Fruit fly (Drosophila melanogaster) whole organism, embryonic: ENCODE measurements around the gene WASp.

Experiments used
- CG11093 ChIP-seq: fragments of 200-800 bp; sonication (Bioruptor generic); IDR thresholded peaks from 3 replicates; pipeline ENCODE4 v1.3.6; 2022; ENCODE audit warnings: missing biosample characterization, missing genetic modification characterization
- CG11398 ChIP-seq: fragments of 200-800 bp; sonication (Bioruptor generic); optimal IDR thresholded peaks from 2 replicates; lab custom pipeline; 2016; ENCODE audit warnings: missing biosample characterization, missing genetic modification characterization
- CG11504 ChIP-seq: fragments of 200-800 bp; sonication (Bioruptor generic); optimal IDR thresholded peaks from 3 replicates; lab custom pipeline; 2019; ENCODE audit warnings: missing biosample characterization, mild to moderate bottlenecking, missing genetic modification characterization, moderate library complexity
- CG11696 ChIP-seq: fragments of 200-800 bp; sonication (Bioruptor generic); IDR thresholded peaks from 2 replicates; pipeline ENCODE4 v1.3.6; 2022; ENCODE audit warnings: missing biosample characterization, missing genetic modification characterization
- CG12104 ChIP-seq: fragments of 200-800 bp; sonication (Bioruptor generic); optimal IDR thresholded peaks from 3 replicates; lab custom pipeline; 2016; ENCODE audit warnings: missing biosample characterization, missing genetic modification characterization
- CG13123 ChIP-seq: fragments of 200-800 bp; sonication (Bioruptor generic); optimal IDR thresholded peaks from 2 replicates; lab custom pipeline; 2016; ENCODE audit warnings: missing biosample characterization, missing genetic modification characterization
- CG14710 ChIP-seq: fragments of 200-800 bp; sonication (Bioruptor generic); optimal IDR thresholded peaks from 3 replicates; lab custom pipeline; 2019; ENCODE audit warnings: missing biosample characterization, mild to moderate bottlenecking, missing genetic modification characterization, moderate library complexity
- CG15073 ChIP-seq: fragments of 200-800 bp; sonication (Bioruptor generic); optimal IDR thresholded peaks from 2 replicates; lab custom pipeline; 2016; ENCODE audit warnings: missing biosample characterization, missing genetic modification characterization
- CG15696 ChIP-seq: fragments of 200-800 bp; sonication (Bioruptor generic); optimal IDR thresholded peaks from 2 replicates; lab custom pipeline; 2019; ENCODE audit warnings: missing biosample characterization, mild to moderate bottlenecking, missing genetic modification characterization, moderate library complexity
- CG1647 ChIP-seq: fragments of 200-800 bp; sonication (Bioruptor generic); optimal IDR thresholded peaks from 3 replicates; lab custom pipeline; 2016; ENCODE audit warnings: missing biosample characterization, missing genetic modification characterization
- CG16863 ChIP-seq: fragments of 200-800 bp; sonication (Bioruptor generic); optimal IDR thresholded peaks from 3 replicates; lab custom pipeline; 2016; ENCODE audit warnings: missing biosample characterization, missing genetic modification characterization
- CG17385 ChIP-seq: fragments of 200-800 bp; sonication (Bioruptor generic); optimal IDR thresholded peaks from 3 replicates; lab custom pipeline; 2018; ENCODE audit warnings: missing biosample characterization, mild to moderate bottlenecking, missing genetic modification characterization
- CG1792 ChIP-seq: fragments of 200-800 bp; sonication (Bioruptor generic); optimal IDR thresholded peaks from 2 replicates; lab custom pipeline; 2016; ENCODE audit warnings: missing biosample characterization, missing genetic modification characterization
- CG2678 ChIP-seq: fragments of 200-800 bp; sonication (Bioruptor generic); optimal IDR thresholded peaks from 3 replicates; lab custom pipeline; 2019; ENCODE audit warnings: missing biosample characterization, mild to moderate bottlenecking, missing genetic modification characterization, moderate library complexity
- CG2875 ChIP-seq: fragments of 200-800 bp; sonication (Bioruptor generic); optimal IDR thresholded peaks from 2 replicates; lab custom pipeline; 2017; ENCODE audit warnings: missing biosample characterization, mild to moderate bottlenecking, missing genetic modification characterization, missing genetic modification reagents
- CG3407 ChIP-seq: fragments of 200-800 bp; sonication (Bioruptor generic); optimal IDR thresholded peaks from 2 replicates; lab custom pipeline; 2018; ENCODE audit warnings: missing biosample characterization, mild to moderate bottlenecking, missing genetic modification characterization
- CG4730 ChIP-seq: fragments of 200-800 bp; sonication (Bioruptor generic); IDR thresholded peaks from 2 replicates; pipeline ENCODE4 v1.3.6; 2022; ENCODE audit warnings: missing biosample characterization, missing genetic modification characterization
- CG6689 ChIP-seq: fragments of 200-800 bp; sonication (Bioruptor generic); IDR thresholded peaks from 2 replicates; pipeline ENCODE4 v1.3.6; 2022; ENCODE audit warnings: missing biosample characterization, missing genetic modification characterization
- CG8089 ChIP-seq: fragments of 200-800 bp; sonication (Bioruptor generic); optimal IDR thresholded peaks from 3 replicates; lab custom pipeline; 2016; ENCODE audit warnings: missing biosample characterization, missing genetic modification characterization
- CG9727 ChIP-seq: fragments of 200-800 bp; sonication (Bioruptor generic); optimal IDR thresholded peaks from 3 replicates; lab custom pipeline; 2017; ENCODE audit warnings: missing biosample characterization, mild to moderate bottlenecking, missing genetic modification characterization
- CG9797 ChIP-seq: fragments of 200-800 bp; sonication (Bioruptor generic); optimal IDR thresholded peaks from 3 replicates; lab custom pipeline; 2018; ENCODE audit warnings: missing biosample characterization, mild to moderate bottlenecking, missing genetic modification characterization
- Dfd ChIP-seq, 2 experiments: fragments of >200 bp; optimal IDR thresholded peaks; 2 replicates each; lab custom pipeline; 2017; ENCODE audit warnings: missing biosample characterization in 2 of 2, missing genetic modification characterization in 2 of 2
- E2f1 ChIP-seq: fragments of 200-800 bp; sonication (Bioruptor generic); IDR thresholded peaks from 2 replicates; pipeline ENCODE4 v1.3.6; 2022; ENCODE audit warnings: missing biosample characterization, missing genetic modification characterization
- Elba2 ChIP-seq: fragments of 200-800 bp; sonication (Bioruptor generic); optimal IDR thresholded peaks from 3 replicates; lab custom pipeline; 2016; ENCODE audit warnings: missing biosample characterization, missing genetic modification characterization
- HHEX ChIP-seq: fragments of 200-800 bp; sonication (Bioruptor generic); optimal IDR thresholded peaks from 3 replicates; lab custom pipeline; 2017; ENCODE audit warnings: missing biosample characterization, mild to moderate bottlenecking, missing genetic modification characterization, missing genetic modification reagents
- HLH3B ChIP-seq: fragments of 200-800 bp; sonication (Bioruptor generic); IDR thresholded peaks from 2 replicates; pipeline ENCODE4 v1.3.6; 2022; ENCODE audit warnings: missing biosample characterization, missing genetic modification characterization
- Lhr ChIP-seq: fragments of 200-800 bp; sonication (Bioruptor generic); optimal IDR thresholded peaks from 3 replicates; lab custom pipeline; 2017; ENCODE audit warnings: mild to moderate bottlenecking, missing biosample characterization, missing genetic modification reagents, missing genetic modification characterization
- MBD-R2 ChIP-seq: fragments of 200-800 bp; sonication (Bioruptor generic); IDR thresholded peaks from 2 replicates; pipeline ENCODE4 v1.3.6; 2022; ENCODE audit warnings: missing biosample characterization, missing genetic modification characterization
- Med ChIP-seq: fragments of 200-800 bp; sonication (Bioruptor generic); peaks from one replicate; lab custom pipeline; 2016; ENCODE audit warnings: missing biosample characterization, missing genetic modification characterization, mild to moderate bottlenecking, inconsistent platforms, moderate library complexity
- Nf-YB ChIP-seq: fragments of 200-800 bp; sonication (Bioruptor generic); optimal IDR thresholded peaks from 3 replicates; lab custom pipeline; 2019; ENCODE audit warnings: missing biosample characterization, mild to moderate bottlenecking, missing genetic modification characterization, moderate library complexity
- PHDP ChIP-seq: fragments of 200-800 bp; sonication (Bioruptor generic); optimal IDR thresholded peaks from 3 replicates; lab custom pipeline; 2018; ENCODE audit warnings: missing biosample characterization, mild to moderate bottlenecking, missing genetic modification characterization, moderate library complexity
- cato ChIP-seq: fragments of 200-800 bp; sonication (Bioruptor generic); optimal IDR thresholded peaks from 2 replicates; lab custom pipeline; 2016; ENCODE audit warnings: missing biosample characterization, missing genetic modification characterization, borderline replicate concordance
- da ChIP-seq: fragments of 200-800 bp; sonication (Bioruptor generic); optimal IDR thresholded peaks from 2 replicates; lab custom pipeline; 2016; ENCODE audit warnings: missing biosample characterization, missing genetic modification characterization
- ems ChIP-seq: fragments of 200-800 bp; sonication (Bioruptor generic); optimal IDR thresholded peaks from 3 replicates; lab custom pipeline; 2016; ENCODE audit warnings: missing biosample characterization, missing genetic modification characterization
- en ChIP-seq: fragments of 200-800 bp; sonication (Bioruptor generic); optimal IDR thresholded peaks from 2 replicates; lab custom pipeline; 2016; ENCODE audit warnings: missing biosample characterization, missing genetic modification characterization
- eyg ChIP-seq: fragments of 200-800 bp; sonication (Bioruptor generic); optimal IDR thresholded peaks from 3 replicates; lab custom pipeline; 2016; ENCODE audit warnings: missing biosample characterization, missing genetic modification characterization
- gcm ChIP-seq: fragments of 200-800 bp; sonication (Bioruptor generic); optimal IDR thresholded peaks from 2 replicates; lab custom pipeline; 2019; ENCODE audit warnings: missing biosample characterization, mild to moderate bottlenecking, missing genetic modification characterization, moderate library complexity
- gcm2 ChIP-seq: fragments of 200-800 bp; sonication (Bioruptor generic); optimal IDR thresholded peaks from 2 replicates; lab custom pipeline; 2016; ENCODE audit warnings: missing biosample characterization, missing genetic modification characterization
- jing ChIP-seq: fragments of 200-800 bp; sonication (Bioruptor generic); optimal IDR thresholded peaks from 2 replicates; lab custom pipeline; 2018; ENCODE audit warnings: missing biosample characterization, mild to moderate bottlenecking, missing genetic modification characterization
- lab ChIP-seq: fragments of 200-800 bp; sonication (Bioruptor generic); optimal IDR thresholded peaks from 3 replicates; lab custom pipeline; 2017; ENCODE audit warnings: missing biosample characterization, missing genetic modification characterization, mild to moderate bottlenecking, moderate library complexity, missing genetic modification reagents
- luna ChIP-seq: fragments of 200-800 bp; sonication (Bioruptor generic); optimal IDR thresholded peaks from 2 replicates; lab custom pipeline; 2016; ENCODE audit warnings: missing biosample characterization, missing genetic modification characterization
- oc ChIP-seq: fragments of 200-800 bp; sonication (Bioruptor generic); optimal IDR thresholded peaks from 2 replicates; lab custom pipeline; 2018; ENCODE audit warnings: missing biosample characterization, mild to moderate bottlenecking, missing genetic modification characterization, moderate library complexity
- odd ChIP-seq: fragments of 200-800 bp; sonication (Bioruptor generic); optimal IDR thresholded peaks from 2 replicates; lab custom pipeline; 2017; ENCODE audit warnings: missing biosample characterization, mild to moderate bottlenecking, missing genetic modification characterization
- p53 ChIP-seq: fragments of 200-800 bp; sonication (Bioruptor generic); optimal IDR thresholded peaks from 2 replicates; lab custom pipeline; 2016; ENCODE audit warnings: missing biosample characterization, missing genetic modification characterization
- so ChIP-seq: fragments of 200-800 bp; sonication (Bioruptor generic); IDR thresholded peaks from 3 replicates; pipeline ENCODE4 v1.3.6; 2022; ENCODE audit warnings: missing biosample characterization, missing genetic modification characterization
- sug ChIP-seq: fragments of 200-800 bp; optimal IDR thresholded peaks from 2 replicates; lab custom pipeline; 2019; ENCODE audit warnings: missing biosample characterization, mild to moderate bottlenecking, missing genetic modification characterization, moderate library complexity
- tgo ChIP-seq: fragments of 200-800 bp; sonication (Bioruptor generic); IDR thresholded peaks from 3 replicates; pipeline ENCODE4 v1.3.6; 2022; ENCODE audit warnings: missing biosample characterization, missing genetic modification characterization
- tll ChIP-seq, 2 experiments: fragments of 200-800 bp in 1 of 2; fragments of >200 bp in 1 of 2; sonication (Bioruptor generic) in 1 of 2; optimal IDR thresholded peaks; 2 replicates each; lab custom pipeline; 2017 to 2019; ENCODE audit warnings: missing biosample characterization in 2 of 2, missing genetic modification characterization in 2 of 2, mild to moderate bottlenecking in 1 of 2, moderate library complexity in 1 of 2
- trem ChIP-seq: fragments of 200-800 bp; optimal IDR thresholded peaks from 3 replicates; lab custom pipeline; 2019; ENCODE audit warnings: missing biosample characterization, mild to moderate bottlenecking, missing genetic modification characterization, moderate library complexity
- zf30C ChIP-seq: fragments of 200-800 bp; sonication (Bioruptor generic); optimal IDR thresholded peaks from 3 replicates; lab custom pipeline; 2018; ENCODE audit warnings: missing biosample characterization, mild to moderate bottlenecking, missing genetic modification characterization

The WASp gene

dm6 chr3R:28831626-28832267 lies at the start of gene WASp:
Gene WASp, minus strand, starts transcription at chr3R:28832024.
- TF ChIP-seq CG14710 (tag; lab: Kevin White, UChicago) = peak; percentile 77
- no peak for TF ChIP-seq CG11093 (GFP tag; lab: Robert Waterston, UW)
- TF ChIP-seq CG3407 (GFP tag; lab: Kevin White, UChicago) = peak; percentile 58
- TF ChIP-seq Med = peak; percentile 97
- TF ChIP-seq CG11504 = no peak
- peak; percentile 21 for TF ChIP-seq CG13123 (GFP tag; lab: Kevin White, UChicago)
- TF ChIP-seq PHDP (tag; lab: Kevin White, UChicago) = no peak
- peak; percentile 56 for TF ChIP-seq cato (GFP tag; lab: Kevin White, UChicago)
- no peak for TF ChIP-seq CG12104 (GFP tag; lab: Kevin White, UChicago)
- peak; percentile 72 for TF ChIP-seq ems (GFP tag; lab: Kevin White, UChicago)
- TF ChIP-seq CG1792 (GFP tag; lab: Kevin White, UChicago) = no peak
- TF ChIP-seq CG15073 (GFP tag; lab: Kevin White, UChicago) = no peak
- peak; percentile 70 for TF ChIP-seq trem (tag; lab: Kevin White, UChicago)
- TF ChIP-seq tgo = peak; percentile 62
- peak; percentile 89 for TF ChIP-seq Lhr (GFP tag; lab: Kevin White, UChicago)
- TF ChIP-seq so = peak; percentile 68; the same call in 1 of the 3 replicates
- TF ChIP-seq odd (GFP tag; lab: Kevin White, UChicago) = no peak
- peak; percentile 89 for TF ChIP-seq sug (tag; lab: Kevin White, UChicago)
- peak; percentile 77 for TF ChIP-seq MBD-R2
- no peak for TF ChIP-seq jing
- TF ChIP-seq CG2678 (tag; lab: Kevin White, UChicago) = no peak
- TF ChIP-seq Nf-YB (GFP tag; lab: Kevin White, UChicago) = peak; percentile 40
- TF ChIP-seq CG1647 (GFP tag; lab: Kevin White, UChicago) = peak; percentile 70
- no peak for TF ChIP-seq zf30C
- peak; percentile 57 for TF ChIP-seq HLH3B (GFP tag; lab: Robert Waterston, UW)
- TF ChIP-seq p53 (GFP tag; lab: Kevin White, UChicago) = peak; percentile 57
- TF ChIP-seq gcm2 = peak; percentile 38
- TF ChIP-seq CG11398 (GFP tag; lab: Kevin White, UChicago) = peak; percentile 65
- TF ChIP-seq luna (GFP tag; lab: Kevin White, UChicago) = peak; percentile 73
- no peak for TF ChIP-seq tll (GFP tag; optimal IDR thresholded peaks at IDR 0.05; lab: Kevin White, UChicago)
- peak; percentile 55 for TF ChIP-seq HHEX (GFP tag; lab: Kevin White, UChicago)
- peak; percentile 93 for TF ChIP-seq CG9797 (GFP tag; lab: Kevin White, UChicago)
- TF ChIP-seq CG8089 (GFP tag; lab: Kevin White, UChicago) = peak; percentile 69
- peak; percentile 66 for TF ChIP-seq E2f1 (GFP tag; lab: Robert Waterston, UW)
- TF ChIP-seq CG4730 (GFP tag; lab: Robert Waterston, UW) = peak; percentile 50
- TF ChIP-seq gcm = no peak
- TF ChIP-seq Dfd (GFP tag; optimal IDR thresholded peaks at IDR 0.05; lab: Kevin White, UChicago) = no peak
- no peak for TF ChIP-seq CG15696 (tag; lab: Kevin White, UChicago)
- peak; percentile 51 for TF ChIP-seq Elba2 (GFP tag; lab: Kevin White, UChicago)
- peak; percentile 61 for TF ChIP-seq en (GFP tag; lab: Kevin White, UChicago)
- TF ChIP-seq eyg (GFP tag; lab: Kevin White, UChicago) = peak; percentile 47
- peak; percentile 26 for TF ChIP-seq oc (tag; lab: Kevin White, UChicago)
- TF ChIP-seq da (GFP tag; lab: Kevin White, UChicago) = peak; percentile 75
- TF ChIP-seq CG17385 (GFP tag; lab: Kevin White, UChicago) = no peak
- peak; percentile 81 for TF ChIP-seq lab (GFP tag; lab: Kevin White, UChicago)
- TF ChIP-seq CG16863 (GFP tag; lab: Kevin White, UChicago) = peak; percentile 73
- peak; percentile 33 for TF ChIP-seq CG2875 (GFP tag; lab: Kevin White, UChicago)
- TF ChIP-seq CG9727 (GFP tag; lab: Kevin White, UChicago) = peak; percentile 73
- TF ChIP-seq CG11696 (GFP tag; lab: Robert Waterston, UW) = 0 out of 2 replicates have a peak, but pooled peaks have one; percentile 46
- TF ChIP-seq CG6689 (GFP tag; lab: Robert Waterston, UW) = peak; percentile 36; the same call in 1 of the 2 replicates
